Fruit fly (Drosophila melanogaster): ENCODE data around the gene Spt20.

dm6 chr3L:13480241-13480627 is 22.3 kb upstream of the Spt20 start:
- TF ChIP-seq pan (optimal IDR thresholded peaks at IDR 0.05) (no peak), usp (GFP tag; optimal IDR thresholded peaks at IDR 0.05) (no peak), psq (optimal IDR thresholded peaks at IDR 0.05) (no peak), EcR (GFP tag; optimal IDR thresholded peaks at IDR 0.05) (no peak), CG8478 (optimal IDR thresholded peaks at IDR 0.05) (no peak)
